Worm (Caenorhabditis elegans): ENCODE data around the gene gex-3.

gex-3 gene

DNA sequence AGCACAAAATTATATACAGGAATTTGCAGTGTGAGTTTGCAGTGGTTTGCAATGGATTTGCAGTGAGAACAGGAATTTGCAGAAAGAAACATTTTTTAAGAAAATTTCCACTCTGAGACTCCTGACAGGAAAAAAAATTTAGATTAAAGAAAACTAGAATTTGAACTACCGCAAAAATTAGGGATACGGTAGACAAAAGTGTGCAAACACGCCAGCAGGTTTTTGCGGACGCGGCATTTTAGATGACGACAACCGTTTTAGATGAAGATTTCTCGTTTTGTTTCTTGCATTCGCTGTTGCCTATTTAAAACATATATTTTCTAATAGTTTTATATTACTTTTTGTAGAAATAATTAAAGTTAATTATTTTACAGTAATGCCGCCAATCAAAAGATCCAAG lies 32.4 kb upstream of the gex-3 start, which contains the start of gene wdr-46 (continued):
- TF ChIP-seq Y48G9A.11 (GFP tag; IDR thresholded peaks at IDR 0.05), result 0 out of 2 replicates have a peak, but pooled peaks have one; percentile 21
- TF ChIP-seq dve-1 (tag; optimal IDR thresholded peaks at IDR 0.05; ENCODE audit: insufficient read depth), result peak; percentile 78
- 0 out of 2 replicates have a peak, but pooled peaks have one; percentile 9 for TF ChIP-seq tra-1 (GFP tag; IDR thresholded peaks at IDR 0.05)
- no peak for TF ChIP-seq snpc-4 (tag; optimal IDR thresholded peaks at IDR 0.05)
- no peak for TF ChIP-seq daf-12 (tag; optimal IDR thresholded peaks at IDR 0.05)
- peak; percentile 67 for TF ChIP-seq lin-13 (GFP tag; optimal IDR thresholded peaks at IDR 0.05)
- TF ChIP-seq F10B5.3 (tag; optimal IDR thresholded peaks at IDR 0.05), result no peak
- TF ChIP-seq tag-97 (GFP tag; IDR thresholded peaks at IDR 0.05), result no peak
- no peak for TF ChIP-seq pqm-1 (tag; optimal IDR thresholded peaks at IDR 0.05)
- peak; percentile 47 for TF ChIP-seq F37D6.2 (tag; optimal IDR thresholded peaks at IDR 0.05)
- peak; percentile 65; the same call in 1 of the 2 replicates for TF ChIP-seq snpc-1.2 (GFP tag; IDR thresholded peaks at IDR 0.05)
- TF ChIP-seq pha-4 (GFP tag; IDR thresholded peaks at IDR 0.05), result no peak; the same call in 1 of the 2 replicates
- peak; percentile 63 for TF ChIP-seq pha-4 (tag; optimal IDR thresholded peaks at IDR 0.05)
- no peak; the same call in 1 of the 2 replicates for TF ChIP-seq lin-38 (GFP tag; IDR thresholded peaks at IDR 0.05)
- TF ChIP-seq set-16 (GFP tag; IDR thresholded peaks at IDR 0.05), result no peak
- peak; percentile 62 for TF ChIP-seq hlh-11 (tag; optimal IDR thresholded peaks at IDR 0.05)
- TF ChIP-seq fkh-10 (GFP tag; optimal IDR thresholded peaks at IDR 0.05), result no peak
- TF ChIP-seq aha-1 (tag), result peak; percentile 93
- no peak for TF ChIP-seq ceh-44 (GFP tag; IDR thresholded peaks at IDR 0.05)
- TF ChIP-seq attf-4 (tag; optimal IDR thresholded peaks at IDR 0.05), result no peak
- TF ChIP-seq nhr-237 (tag; optimal IDR thresholded peaks at IDR 0.05), result no peak
- no peak for TF ChIP-seq D1046.2 (GFP tag; IDR thresholded peaks at IDR 0.05)
- TF ChIP-seq nhr-41 (GFP tag; IDR thresholded peaks at IDR 0.05), result no peak
- TF ChIP-seq daf-16 (GFP tag; optimal IDR thresholded peaks at IDR 0.05), result no peak
- TF ChIP-seq daf-16 (tag; optimal IDR thresholded peaks at IDR 0.05), result peak; percentile 27
- TF ChIP-seq skn-1 (tag; optimal IDR thresholded peaks at IDR 0.05), result no peak
- TF ChIP-seq arid-1 (GFP tag; conservative IDR thresholded peaks at IDR 0.05), result peak; percentile 86
- TF ChIP-seq dmd-8 (GFP tag; IDR thresholded peaks at IDR 0.05), result no peak
- no peak for TF ChIP-seq ceh-82 (tag; optimal IDR thresholded peaks at IDR 0.05)
- TF ChIP-seq nhr-42 (GFP tag; IDR thresholded peaks at IDR 0.05), result no peak
- no peak for TF ChIP-seq madf-9 (GFP tag; conservative IDR thresholded peaks at IDR 0.05)
- TF ChIP-seq lin-29 (GFP tag; IDR thresholded peaks at IDR 0.05), result peak; percentile 43; the same call in 1 of the 2 replicates
- TF ChIP-seq F44E2.7 (GFP tag; IDR thresholded peaks at IDR 0.05), result no peak
- peak in 1 of 2 experiments; percentile 76 for TF ChIP-seq ZK546.5 (tag; optimal IDR thresholded peaks at IDR 0.05)
- TF ChIP-seq zfp-2 (tag; optimal IDR thresholded peaks at IDR 0.05), result no peak
- peak; percentile 74 for TF ChIP-seq hmg-1.1 (GFP tag; IDR thresholded peaks at IDR 0.05)
- peak; percentile 99 for TF ChIP-seq dpl-1 (GFP tag; optimal IDR thresholded peaks at IDR 0.05)
- peak; percentile 71 for TF ChIP-seq rbr-2 (tag; optimal IDR thresholded peaks at IDR 0.05)
- no peak for TF ChIP-seq unc-130 (GFP tag; optimal IDR thresholded peaks at IDR 0.05)
- peak; percentile 30; the same call in 1 of the 2 replicates for TF ChIP-seq ceh-20 (GFP tag; IDR thresholded peaks at IDR 0.05)
- TF ChIP-seq dmd-9 (GFP tag; IDR thresholded peaks at IDR 0.05), result no peak
- TF ChIP-seq lir-3 (tag; optimal IDR thresholded peaks at IDR 0.05), result no peak
- peak; percentile 98 to 100 for TF ChIP-seq lsy-2 (tag; optimal IDR thresholded peaks at IDR 0.05)
- peak; percentile 6 for TF ChIP-seq Y5F2A.4 (GFP tag; optimal IDR thresholded peaks at IDR 0.05)
- TF ChIP-seq ztf-7 (tag; optimal IDR thresholded peaks at IDR 0.05), result no peak
- no peak for TF ChIP-seq saeg-2 (GFP tag; IDR thresholded peaks at IDR 0.05)
- TF ChIP-seq gei-8 (GFP tag; optimal IDR thresholded peaks at IDR 0.05), result no peak
- TF ChIP-seq duxl-1 (tag; optimal IDR thresholded peaks at IDR 0.05; ENCODE audit: poor library complexity), result peak; percentile 75
- TF ChIP-seq hlh-30 (tag; optimal IDR thresholded peaks at IDR 0.05; ENCODE audit: insufficient read depth), result peak; percentile 82
- TF ChIP-seq lim-7 (GFP tag; IDR thresholded peaks at IDR 0.05), result no peak
- TF ChIP-seq mes-2 (tag; optimal IDR thresholded peaks at IDR 0.05; ENCODE audit: poor library complexity, severe bottlenecking), result peak; percentile 91
- peak; percentile 63; the same call in 1 of the 2 replicates for TF ChIP-seq zfp-3 (GFP tag; conservative IDR thresholded peaks at IDR 0.05)
